Worm (Caenorhabditis elegans) whole organism, early embryonic: ENCODE results near the gene M28.8.

Source experiments
- B0310.2 ChIP-seq: sonication (generic microtip); optimal IDR thresholded peaks from 2 replicates; lab custom pipeline; 2016; ENCODE audit warnings: mild to moderate bottlenecking, missing genetic modification characterization, missing compliant biosample characterization
- F13C5.2 ChIP-seq: sonication (generic microtip); optimal IDR thresholded peaks from 2 replicates; lab custom pipeline; 2017; ENCODE audit warnings: mild to moderate bottlenecking, missing genetic modification characterization, inconsistent platforms, missing compliant biosample characterization
- aly-1 ChIP-seq: sonication (generic microtip); optimal IDR thresholded peaks from 2 replicates; lab custom pipeline; 2016; ENCODE audit warnings: missing genetic modification characterization, missing compliant biosample characterization
- ama-1 ChIP-seq: fragments of 150-350 bp; optimal IDR thresholded peaks from 2 replicates; lab custom pipeline; 2014
- ceh-36 ChIP-seq: sonication (generic microtip); optimal IDR thresholded peaks from 2 replicates; lab custom pipeline; 2016; ENCODE audit warnings: missing genetic modification characterization, inconsistent platforms, missing compliant biosample characterization
- flt-1 ChIP-seq: fragments of 200-800 bp; sonication (Bioruptor generic); IDR thresholded peaks from 2 replicates; pipeline ENCODE4 v1.3.6; 2022; ENCODE audit warnings: missing genetic modification characterization, missing compliant biosample characterization
- hmg-4 ChIP-seq: fragments of 200-800 bp; sonication (Bioruptor generic); optimal IDR thresholded peaks from 2 replicates; lab custom pipeline; 2018; ENCODE audit warnings: mild to moderate bottlenecking, missing genetic modification characterization, missing compliant biosample characterization
- hnd-1 ChIP-seq: sonication (generic microtip); optimal IDR thresholded peaks from 2 replicates; lab custom pipeline; 2016; ENCODE audit warnings: missing genetic modification characterization, missing compliant biosample characterization
- pes-1 ChIP-seq: fragments of 200-800 bp; sonication (Bioruptor generic); IDR thresholded peaks from 2 replicates; pipeline ENCODE4 v1.3.6; 2022; ENCODE audit warnings: missing genetic modification reagents, missing genetic modification characterization, missing compliant biosample characterization
- sea-1 ChIP-seq: fragments of 200-800 bp; sonication (Bioruptor generic); conservative IDR thresholded peaks from 2 replicates; pipeline ENCODE4 v1.3.6; 2022; ENCODE audit warnings: missing genetic modification characterization, missing compliant biosample characterization
- tra-4 ChIP-seq: sonication (generic microtip); optimal IDR thresholded peaks from 2 replicates; lab custom pipeline; 2017; ENCODE audit warnings: missing genetic modification characterization, missing compliant biosample characterization

DNA sequence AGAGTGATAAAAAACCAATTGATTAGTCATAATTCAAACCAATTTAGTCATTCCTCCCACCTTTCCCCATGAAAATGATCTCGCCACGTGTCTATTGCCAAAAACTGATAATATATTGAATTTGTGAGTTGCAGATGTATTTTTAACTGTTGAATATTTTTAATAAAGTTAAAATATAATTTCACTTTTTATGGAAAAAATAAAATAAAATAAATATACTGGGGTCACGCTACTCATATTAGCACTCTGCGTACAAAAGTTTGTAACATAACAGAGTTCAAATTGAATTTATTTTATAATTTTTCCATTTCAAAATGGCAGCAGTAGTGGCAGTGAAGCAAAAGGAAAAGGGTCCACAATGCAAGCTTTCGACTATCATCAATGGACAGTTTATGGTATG is 9.9 kb upstream of the M28.8 start, which contains the start of gene C14A4.13:
- TF ChIP-seq flt-1 (GFP tag; lab: Robert Waterston, UW) (no peak), aly-1 (no peak), ama-1 (no peak), B0310.2 (tag; lab: Kevin White, UChicago) (no peak), sea-1 (no peak), hnd-1 (tag; lab: Kevin White, UChicago) (no peak), pes-1 (GFP tag; lab: Robert Waterston, UW) (no peak), hmg-4 (GFP tag; lab: Kevin White, UChicago) (no peak), tra-4 (tag; lab: Kevin White, UChicago) (no peak), ceh-36 (tag; lab: Kevin White, UChicago) (no peak), F13C5.2 (tag; lab: Kevin White, UChicago) (no peak)
